Worm (Caenorhabditis elegans) whole organism, L4 larva: ENCODE data around the gene eif-3.G.
A peak's percentile ranks its signal among the peaks of the same experiment; 100 is the strongest.

Experiments
- F44E2.7 ChIP-seq: fragments of 200-800 bp; sonication (Bioruptor generic); IDR thresholded peaks from 2 replicates; pipeline ENCODE4 v2.1.2; 2022; ENCODE audit warnings: missing genetic modification characterization, missing compliant biosample characterization
- F49E8.2 ChIP-seq: sonication (generic microtip); optimal IDR thresholded peaks from 2 replicates; lab custom pipeline; 2016; ENCODE audit warnings: missing compliant biosample characterization, mild to moderate bottlenecking, missing genetic modification characterization, borderline replicate concordance
- Y48G9A.11 ChIP-seq: fragments of 200-800 bp; sonication (Bioruptor generic); IDR thresholded peaks from 2 replicates; pipeline ENCODE4 v1.3.6; 2022; ENCODE audit warnings: missing genetic modification reagents, missing genetic modification characterization, missing compliant biosample characterization
- Y75B8A.6 ChIP-seq: fragments of 200-800 bp; sonication (Bioruptor generic); IDR thresholded peaks from 2 replicates; pipeline ENCODE4 v1.3.6; 2022; ENCODE audit warnings: missing genetic modification reagents, missing genetic modification characterization, missing compliant biosample characterization
- ZK546.5 ChIP-seq, 2 experiments: sonication (generic microtip); optimal IDR thresholded peaks; 2 replicates each; lab custom pipeline; 2017; ENCODE audit warnings: missing biosample characterization in 2 of 2, missing genetic modification characterization in 2 of 2
- aha-1 ChIP-seq: fragments of 150-350 bp; peaks from one replicate; lab custom pipeline; 2014; ENCODE audit warnings: missing biosample characterization, missing genetic modification characterization
- arid-1 ChIP-seq: fragments of 200-800 bp; sonication (Bioruptor generic); conservative IDR thresholded peaks from 2 replicates; pipeline ENCODE4 v1.3.6; 2022; ENCODE audit warnings: missing genetic modification reagents, missing genetic modification characterization, missing compliant biosample characterization
- ceh-28 ChIP-seq: fragments of 150-350 bp; optimal IDR thresholded peaks from 2 replicates; lab custom pipeline; 2014; ENCODE audit warnings: missing biosample characterization, missing genetic modification reagents, missing genetic modification characterization
- ceh-44 ChIP-seq: fragments of 200-800 bp; sonication (Bioruptor generic); IDR thresholded peaks from 2 replicates; pipeline ENCODE4 v1.3.6; 2022; ENCODE audit warnings: missing genetic modification reagents, missing genetic modification characterization, missing compliant biosample characterization
- ctbp-1 ChIP-seq: fragments of 200-800 bp; sonication (Bioruptor generic); IDR thresholded peaks from 2 replicates; pipeline ENCODE4 v1.3.6; 2022; ENCODE audit warnings: missing genetic modification reagents, missing genetic modification characterization, missing compliant biosample characterization
- daf-16 ChIP-seq, 3 experiments: sonication (generic microtip); optimal IDR thresholded peaks; 2 replicates each; lab custom pipeline; 2016 to 2017; ENCODE audit warnings: missing genetic modification characterization in 3 of 3, missing genetic modification reagents in 3 of 3, mild to moderate bottlenecking in 2 of 3, missing compliant biosample characterization in 2 of 3, missing biosample characterization in 1 of 3, moderate library complexity in 1 of 3
- dpl-1 ChIP-seq: fragments of 150-350 bp; optimal IDR thresholded peaks from 2 replicates; lab custom pipeline; 2014; ENCODE audit warnings: missing biosample characterization, missing genetic modification reagents, missing genetic modification characterization
- duxl-1 ChIP-seq: sonication (generic microtip); optimal IDR thresholded peaks from 2 replicates; lab custom pipeline; 2016; ENCODE audit warnings: mild to moderate bottlenecking, missing genetic modification characterization, moderate library complexity, missing compliant biosample characterization; ENCODE audit not compliant: poor library complexity
- dve-1 ChIP-seq: sonication (generic microtip); optimal IDR thresholded peaks from 2 replicates; lab custom pipeline; 2017; ENCODE audit warnings: antibody characterized with exemption, mild to moderate bottlenecking, missing genetic modification characterization, missing compliant biosample characterization; ENCODE audit not compliant: insufficient read depth
- egl-43 ChIP-seq: fragments of 200-800 bp; sonication (Bioruptor generic); IDR thresholded peaks from 2 replicates; pipeline ENCODE4 v1.3.6; 2022; ENCODE audit warnings: missing genetic modification reagents, missing genetic modification characterization, missing compliant biosample characterization
- hif-1 ChIP-seq, 2 experiments: sonication (generic microtip); optimal IDR thresholded peaks; 2 replicates each; lab custom pipeline; 2016 to 2017; ENCODE audit warnings: missing compliant biosample characterization in 2 of 2, missing genetic modification characterization in 2 of 2, missing genetic modification reagents in 2 of 2, missing genotype in 2 of 2, mild to moderate bottlenecking in 1 of 2
- hlh-11 ChIP-seq: fragments of 200-800 bp; sonication (Bioruptor generic); optimal IDR thresholded peaks from 2 replicates; lab custom pipeline; 2018; ENCODE audit warnings: mild to moderate bottlenecking, missing genetic modification characterization, missing compliant biosample characterization
- hlh-30 ChIP-seq: sonication (generic microtip); optimal IDR thresholded peaks from 2 replicates; lab custom pipeline; 2017; ENCODE audit warnings: antibody characterized with exemption, mild to moderate bottlenecking, missing genetic modification characterization, missing compliant biosample characterization; ENCODE audit not compliant: insufficient read depth
- hmg-1.1 ChIP-seq: fragments of 200-800 bp; sonication (Bioruptor generic); IDR thresholded peaks from 2 replicates; pipeline ENCODE4 v1.3.6; 2022; ENCODE audit warnings: missing genetic modification reagents, missing genetic modification characterization, missing compliant biosample characterization
- jun-1 ChIP-seq: fragments of 150-350 bp; optimal IDR thresholded peaks from 2 replicates; lab custom pipeline; 2014; ENCODE audit warnings: missing biosample characterization, missing genetic modification reagents, missing genetic modification characterization
- lin-38 ChIP-seq: fragments of 200-800 bp; sonication (Bioruptor generic); IDR thresholded peaks from 2 replicates; pipeline ENCODE4 v1.3.6; 2022; ENCODE audit warnings: missing genetic modification reagents, missing genetic modification characterization, missing compliant biosample characterization
- lir-3 ChIP-seq: sonication (generic microtip); optimal IDR thresholded peaks from 2 replicates; lab custom pipeline; 2016; ENCODE audit warnings: mild to moderate bottlenecking, missing genetic modification characterization, missing compliant biosample characterization
- lsy-2 ChIP-seq, 2 experiments: fragments of 150-350 bp in 1 of 2; sonication (generic microtip) in 1 of 2; optimal IDR thresholded peaks; 2 replicates each; lab custom pipeline; 2014 to 2017; ENCODE audit warnings: missing biosample characterization in 2 of 2, missing genetic modification characterization in 2 of 2
- mep-1 ChIP-seq: fragments of 150-350 bp; sonication (generic microtip); optimal IDR thresholded peaks from 3 replicates; lab custom pipeline; 2014; ENCODE audit warnings: missing biosample characterization, missing genetic modification characterization
- mes-2 ChIP-seq: sonication (generic microtip); optimal IDR thresholded peaks from 2 replicates; lab custom pipeline; 2016; ENCODE audit warnings: missing genotype, mild to moderate bottlenecking, missing genetic modification characterization, missing compliant biosample characterization; ENCODE audit not compliant: poor library complexity, severe bottlenecking
- nhr-102 ChIP-seq: sonication (generic microtip); optimal IDR thresholded peaks from 2 replicates; lab custom pipeline; 2016; ENCODE audit warnings: mild to moderate bottlenecking, missing genetic modification characterization, moderate library complexity, missing compliant biosample characterization
- nhr-48 ChIP-seq: sonication (generic microtip); optimal IDR thresholded peaks from 2 replicates; lab custom pipeline; 2016; ENCODE audit warnings: mild to moderate bottlenecking, missing genetic modification characterization, missing compliant biosample characterization
- pha-4 ChIP-seq, 2 experiments: fragments of 150-350 bp in 1 of 2; fragments of 200-800 bp in 1 of 2; sonication (Bioruptor generic) in 1 of 2; IDR thresholded peaks in 1 of 2; optimal IDR thresholded peaks in 1 of 2; 2 replicates each; pipeline versions ENCODE4 v1.3.6 to Lab custom; 2014 to 2022; ENCODE audit warnings: missing genetic modification characterization in 2 of 2, missing genetic modification reagents in 2 of 2, missing biosample characterization in 1 of 2, missing compliant biosample characterization in 1 of 2
- rbr-2 ChIP-seq: sonication (generic microtip); optimal IDR thresholded peaks from 2 replicates; lab custom pipeline; 2016; ENCODE audit warnings: missing genotype, missing genetic modification characterization, missing compliant biosample characterization
- sdz-12 ChIP-seq: fragments of 200-800 bp; sonication (Bioruptor generic); optimal IDR thresholded peaks from 2 replicates; lab custom pipeline; 2018; ENCODE audit warnings: mild to moderate bottlenecking, missing genetic modification characterization, missing compliant biosample characterization
- snpc-1.2 ChIP-seq: fragments of 200-800 bp; sonication (Bioruptor generic); IDR thresholded peaks from 2 replicates; pipeline ENCODE4 v1.3.6; 2022; ENCODE audit warnings: missing genetic modification reagents, missing genetic modification characterization, missing compliant biosample characterization
- unc-130 ChIP-seq: sonication (generic microtip); optimal IDR thresholded peaks from 2 replicates; lab custom pipeline; 2016; ENCODE audit warnings: missing genetic modification reagents, missing genetic modification characterization, missing compliant biosample characterization
- unc-39 ChIP-seq: sonication (generic microtip); optimal IDR thresholded peaks from 2 replicates; lab custom pipeline; 2017; ENCODE audit warnings: missing biosample characterization, missing genetic modification characterization
- zag-1 ChIP-seq: fragments of 150-350 bp; optimal IDR thresholded peaks from 2 replicates; lab custom pipeline; 2014; ENCODE audit warnings: missing biosample characterization, missing genetic modification characterization
- zfp-3 ChIP-seq: fragments of 200-800 bp; sonication (Bioruptor generic); conservative IDR thresholded peaks from 2 replicates; pipeline ENCODE4 v1.3.6; 2022; ENCODE audit warnings: missing genetic modification reagents, missing genetic modification characterization, missing compliant biosample characterization
- zip-2 ChIP-seq: fragments of 150-350 bp; optimal IDR thresholded peaks from 2 replicates; lab custom pipeline; 2014; ENCODE audit warnings: missing biosample characterization, missing genetic modification characterization

Gene eif-3.G

ce11 chrII:8457438-8457837, 14.9 kb downstream of the eif-3.G start, which contains the start of gene zyg-9:
TSS of gene zyg-9 (plus strand) at chrII:8457818.
- TF ChIP-seq duxl-1 (tag; lab: Kevin White, UChicago) (no peak), aha-1 (tag; lab: Kevin White, UChicago) (peak; percentile 64), dpl-1 (GFP tag; lab: Kevin White, UChicago) (peak; percentile 5), unc-39 (no peak), ZK546.5 (tag; optimal IDR thresholded peaks at IDR 0.05; lab: Kevin White, UChicago) (no peak), mes-2 (tag; lab: Kevin White, UChicago) (peak; percentile 37), Y75B8A.6 (GFP tag; lab: Robert Waterston, UW) (no peak), hlh-30 (tag; lab: Kevin White, UChicago) (peak; percentile 83), unc-130 (GFP tag; lab: Kevin White, UChicago) (no peak), zag-1 (tag; lab: Kevin White, UChicago) (no peak), mep-1 (tag; lab: Kevin White, UChicago) (peak; percentile 10), ceh-28 (tag; lab: Kevin White, UChicago) (peak; percentile 11), lsy-2 (tag; optimal IDR thresholded peaks at IDR 0.05; lab: Kevin White, UChicago) (peak in 1 of 2 experiments; percentile 60), nhr-48 (tag; lab: Kevin White, UChicago) (no peak), hmg-1.1 (GFP tag; lab: Robert Waterston, UW) (0 out of 2 replicates have a peak, but pooled peaks have one; percentile 32), egl-43 (GFP tag; lab: Robert Waterston, UW) (peak; percentile 28; the same call in 1 of the 2 replicates), dve-1 (tag; lab: Kevin White, UChicago) (peak; percentile 7), daf-16 (GFP tag; optimal IDR thresholded peaks at IDR 0.05; lab: Kevin White, UChicago) (no peak), daf-16 (tag; optimal IDR thresholded peaks at IDR 0.05; lab: Kevin White, UChicago) (no peak), pha-4 (GFP tag; IDR thresholded peaks at IDR 0.05; lab: Robert Waterston, UW) (no peak), pha-4 (tag; optimal IDR thresholded peaks at IDR 0.05; lab: Kevin White, UChicago) (no peak), jun-1 (no peak), hlh-11 (tag; lab: Kevin White, UChicago) (peak; percentile 24), hif-1 (tag; optimal IDR thresholded peaks at IDR 0.05; lab: Kevin White, UChicago) (peak in 1 of 2 experiments; percentile 22)

ce11 chrII:8459832-8460566, 17.4 kb downstream of the eif-3.G start:
- TF ChIP-seq arid-1 = peak; percentile 34; the same call in 1 of the 2 replicates
- TF ChIP-seq, all 104 proteins: peak for 1; not testable (repeated sequence) for 103

- TF ChIP-seq sdz-12 (GFP tag; lab: Kevin White, UChicago) (no peak), Y48G9A.11 (GFP tag; lab: Robert Waterston, UW) (no peak), ctbp-1 (GFP tag; lab: Robert Waterston, UW) (peak; percentile 43; the same call in 1 of the 2 replicates), snpc-1.2 (GFP tag; lab: Robert Waterston, UW) (peak; percentile 64; the same call in 1 of the 2 replicates), arid-1 (peak; percentile 14; the same call in 1 of the 2 replicates), dpl-1 (GFP tag; lab: Kevin White, UChicago) (peak; percentile 45), F49E8.2 (tag; lab: Kevin White, UChicago) (no peak), nhr-102 (tag; lab: Kevin White, UChicago) (peak; percentile 27), ceh-44 (GFP tag; lab: Robert Waterston, UW) (no peak), lin-38 (peak; percentile 67; the same call in 1 of the 2 replicates), zfp-3 (GFP tag; lab: Robert Waterston, UW) (0 out of 2 replicates have a peak, but pooled peaks have one; percentile 10), duxl-1 (tag; lab: Kevin White, UChicago) (peak; percentile 37), lsy-2 (tag; optimal IDR thresholded peaks at IDR 0.05; lab: Kevin White, UChicago) (peak in 1 of 2 experiments; percentile 66), mep-1 (tag; lab: Kevin White, UChicago) (peak; percentile 76), lir-3 (tag; lab: Kevin White, UChicago) (no peak), F44E2.7 (GFP tag; lab: Robert Waterston, UW) (no peak), rbr-2 (tag; lab: Kevin White, UChicago) (peak; percentile 25), mes-2 (tag; lab: Kevin White, UChicago) (peak; percentile 65), zip-2 (tag; lab: Kevin White, UChicago) (no peak), hlh-30 (tag; lab: Kevin White, UChicago) (no peak)
- TF ChIP-seq, all 104 proteins: peak for 12
These were observed 21.9 kb downstream of the eif-3.G start, which contains the start of gene fars-3 for ce11 chrII:8464448-8464898. TSS of gene fars-3 (plus strand) at chrII:8464848.
